Worm (Caenorhabditis elegans) whole organism, L2 larva: ENCODE measurements around the gene phat-7.

Source experiments
- alr-1 ChIP-seq: fragments of 150-350 bp; optimal IDR thresholded peaks from 2 replicates; lab custom pipeline; 2014; ENCODE audit warnings: missing biosample characterization, missing genetic modification characterization
- nhr-11 ChIP-seq: fragments of 150-350 bp; optimal IDR thresholded peaks from 2 replicates; lab custom pipeline; 2014; ENCODE audit warnings: missing biosample characterization, missing genetic modification characterization
- snpc-4 ChIP-seq: fragments of 150-350 bp; optimal IDR thresholded peaks from 2 replicates; lab custom pipeline; 2014; ENCODE audit warnings: missing biosample characterization, missing genetic modification characterization

DNA sequence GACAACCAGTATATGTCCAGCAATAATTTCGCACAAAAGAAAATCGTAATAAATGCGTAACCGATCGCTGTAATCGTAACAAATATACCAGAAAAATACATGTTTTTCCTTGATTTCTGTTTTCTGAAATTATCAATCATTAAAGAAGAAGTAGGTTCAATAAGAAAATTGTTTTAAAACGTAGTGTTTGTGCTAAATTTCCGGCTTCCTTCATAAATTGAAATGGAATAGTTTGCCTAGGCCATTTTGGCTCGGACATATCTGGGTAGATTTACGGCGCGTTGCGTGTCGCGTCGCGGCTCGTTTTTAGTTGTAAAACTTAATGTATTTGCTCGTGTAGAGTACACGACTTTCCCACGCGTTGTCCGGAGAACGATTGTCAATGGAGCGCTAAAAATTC lies 36.7 kb downstream of the phat-7 start, which contains the start of gene F38H12.5:
- TF ChIP-seq nhr-11 (tag; lab: Kevin White, UChicago) (no peak), snpc-4 (tag; lab: Kevin White, UChicago) (no peak), alr-1 (tag; lab: Kevin White, UChicago) (no peak)
